Fruit fly (Drosophila melanogaster) whole organism, embryonic: Measurements from ENCODE around the gene CG43291.

ENCODE experiments used
- Asciz ChIP-seq: fragments of 200-800 bp; sonication (Bioruptor generic); optimal IDR thresholded peaks from 2 replicates; lab custom pipeline; 2017; ENCODE audit warnings: missing biosample characterization, mild to moderate bottlenecking, missing genetic modification characterization, missing genetic modification reagents
- Atf3 ChIP-seq: fragments of 200-800 bp; sonication (Bioruptor generic); optimal IDR thresholded peaks from 3 replicates; lab custom pipeline; 2016; ENCODE audit warnings: missing biosample characterization, missing genetic modification characterization
- CG10209 ChIP-seq: fragments of 200-800 bp; sonication (Bioruptor generic); optimal IDR thresholded peaks from 3 replicates; lab custom pipeline; 2017; ENCODE audit warnings: missing biosample characterization, mild to moderate bottlenecking, missing genetic modification characterization, missing genetic modification reagents
- CG10321 ChIP-seq: fragments of 200-800 bp; sonication (Bioruptor generic); IDR thresholded peaks from 2 replicates; pipeline ENCODE4 v1.3.6; 2022; ENCODE audit warnings: missing biosample characterization, missing genetic modification characterization
- CG10959 ChIP-seq: fragments of 200-800 bp; sonication (Bioruptor generic); IDR thresholded peaks from 2 replicates; pipeline ENCODE4 v1.3.6; 2022; ENCODE audit warnings: missing biosample characterization, missing genetic modification characterization
- CG11085 ChIP-seq: fragments of 200-800 bp; sonication (Bioruptor generic); IDR thresholded peaks from 2 replicates; pipeline ENCODE4 v1.3.6; 2022; ENCODE audit warnings: missing biosample characterization, missing genetic modification characterization
- CG11723 ChIP-seq: fragments of 200-800 bp; sonication (Bioruptor generic); optimal IDR thresholded peaks from 2 replicates; lab custom pipeline; 2017; ENCODE audit warnings: missing biosample characterization, mild to moderate bottlenecking, missing genetic modification characterization
- CG14710 ChIP-seq: fragments of 200-800 bp; sonication (Bioruptor generic); optimal IDR thresholded peaks from 3 replicates; lab custom pipeline; 2019; ENCODE audit warnings: missing biosample characterization, mild to moderate bottlenecking, missing genetic modification characterization, moderate library complexity
- CG14965 ChIP-seq: fragments of 200-800 bp; sonication (Bioruptor generic); optimal IDR thresholded peaks from 2 replicates; lab custom pipeline; 2016; ENCODE audit warnings: missing biosample characterization, missing genetic modification characterization, borderline replicate concordance
- CG15073 ChIP-seq: fragments of 200-800 bp; sonication (Bioruptor generic); optimal IDR thresholded peaks from 2 replicates; lab custom pipeline; 2016; ENCODE audit warnings: missing biosample characterization, missing genetic modification characterization
- CG1529 ChIP-seq: fragments of 200-800 bp; sonication (Bioruptor generic); optimal IDR thresholded peaks from 3 replicates; lab custom pipeline; 2018; ENCODE audit warnings: missing biosample characterization, missing genetic modification characterization
- CG1602 ChIP-seq: fragments of 200-800 bp; sonication (Bioruptor generic); optimal IDR thresholded peaks from 3 replicates; lab custom pipeline; 2016; ENCODE audit warnings: missing biosample characterization, missing genetic modification characterization
- CG1647 ChIP-seq: fragments of 200-800 bp; sonication (Bioruptor generic); optimal IDR thresholded peaks from 3 replicates; lab custom pipeline; 2016; ENCODE audit warnings: missing biosample characterization, missing genetic modification characterization
- CG17186 ChIP-seq: fragments of 200-800 bp; sonication (Bioruptor generic); optimal IDR thresholded peaks from 3 replicates; lab custom pipeline; 2017; ENCODE audit warnings: missing biosample characterization, missing genetic modification reagents, missing genetic modification characterization
- CG17912 ChIP-seq: fragments of 200-800 bp; sonication (Bioruptor generic); optimal IDR thresholded peaks from 2 replicates; lab custom pipeline; 2018; ENCODE audit warnings: missing biosample characterization, mild to moderate bottlenecking, missing genetic modification characterization
- CG18262 ChIP-seq: fragments of 200-800 bp; optimal IDR thresholded peaks from 3 replicates; lab custom pipeline; 2019; ENCODE audit warnings: missing biosample characterization, mild to moderate bottlenecking, missing genetic modification characterization, moderate library complexity
- CG3163 ChIP-seq: fragments of 200-800 bp; sonication (Bioruptor generic); optimal IDR thresholded peaks from 3 replicates; lab custom pipeline; 2016; ENCODE audit warnings: missing biosample characterization, missing genetic modification characterization
- CG3995 ChIP-seq: fragments of 200-800 bp; sonication (Bioruptor generic); optimal IDR thresholded peaks from 3 replicates; lab custom pipeline; 2016; ENCODE audit warnings: missing biosample characterization, missing genetic modification characterization
- CG4282 ChIP-seq: fragments of 200-800 bp; sonication (Bioruptor generic); optimal IDR thresholded peaks from 2 replicates; lab custom pipeline; 2016; ENCODE audit warnings: missing biosample characterization, missing genetic modification characterization
- CG6272 ChIP-seq: fragments of 200-800 bp; sonication (Bioruptor generic); IDR thresholded peaks from 2 replicates; pipeline ENCODE4 v1.3.6; 2022; ENCODE audit warnings: missing biosample characterization, missing genetic modification characterization
- CG6765 ChIP-seq: fragments of 200-800 bp; sonication (Bioruptor generic); optimal IDR thresholded peaks from 3 replicates; lab custom pipeline; 2017; ENCODE audit warnings: missing biosample characterization, mild to moderate bottlenecking, missing genetic modification characterization
- CG8281 ChIP-seq: fragments of 200-800 bp; sonication (Bioruptor generic); optimal IDR thresholded peaks from 2 replicates; lab custom pipeline; 2018; ENCODE audit warnings: missing biosample characterization, mild to moderate bottlenecking, missing genetic modification characterization, moderate library complexity
- HHEX ChIP-seq: fragments of 200-800 bp; sonication (Bioruptor generic); optimal IDR thresholded peaks from 3 replicates; lab custom pipeline; 2017; ENCODE audit warnings: missing biosample characterization, mild to moderate bottlenecking, missing genetic modification characterization, missing genetic modification reagents
- Hand ChIP-seq: fragments of 200-800 bp; sonication (Bioruptor generic); optimal IDR thresholded peaks from 2 replicates; lab custom pipeline; 2017; ENCODE audit warnings: mild to moderate bottlenecking, missing biosample characterization, missing genetic modification reagents, missing genetic modification characterization
- Jarid2 ChIP-seq: fragments of 200-800 bp; sonication (Bioruptor generic); optimal IDR thresholded peaks from 3 replicates; lab custom pipeline; 2017; ENCODE audit warnings: mild to moderate bottlenecking, missing biosample characterization, missing genetic modification reagents, missing genetic modification characterization
- Opbp ChIP-seq: fragments of 200-800 bp; sonication (Bioruptor generic); IDR thresholded peaks from 3 replicates; pipeline ENCODE4 v1.3.6; 2022; ENCODE audit warnings: missing biosample characterization, missing genetic modification characterization; ENCODE audit not compliant: partially characterized antibody
- abd-A ChIP-seq: fragments of 200-800 bp; sonication (Bioruptor generic); optimal IDR thresholded peaks from 3 replicates; lab custom pipeline; 2019; ENCODE audit warnings: missing biosample characterization, mild to moderate bottlenecking, missing genetic modification characterization, moderate library complexity
- bab2 ChIP-seq: fragments of 200-800 bp; sonication (Bioruptor generic); optimal IDR thresholded peaks from 2 replicates; lab custom pipeline; 2016; ENCODE audit warnings: missing biosample characterization, missing genetic modification characterization
- crc ChIP-seq: fragments of 200-800 bp; sonication (Bioruptor generic); optimal IDR thresholded peaks from 2 replicates; lab custom pipeline; 2016; ENCODE audit warnings: missing biosample characterization, missing genetic modification characterization
- dimm ChIP-seq: fragments of 200-800 bp; sonication (Bioruptor generic); IDR thresholded peaks from 2 replicates; pipeline ENCODE4 v1.3.6; 2022; ENCODE audit warnings: missing biosample characterization, missing genetic modification characterization
- dpn ChIP-seq, 2 experiments: fragments of 200-800 bp; sonication (Bioruptor generic); optimal IDR thresholded peaks; 3 replicates each; lab custom pipeline; 2016; ENCODE audit warnings: missing biosample characterization in 2 of 2, missing genetic modification characterization in 2 of 2
- fd64A ChIP-seq: fragments of 200-800 bp; sonication (Bioruptor generic); optimal IDR thresholded peaks from 3 replicates; lab custom pipeline; 2018; ENCODE audit warnings: missing biosample characterization, mild to moderate bottlenecking, missing genetic modification characterization
- fu2 ChIP-seq: fragments of 200-800 bp; sonication (Bioruptor generic); optimal IDR thresholded peaks from 2 replicates; lab custom pipeline; 2016; ENCODE audit warnings: missing biosample characterization, missing genetic modification characterization
- gcm2 ChIP-seq: fragments of 200-800 bp; sonication (Bioruptor generic); optimal IDR thresholded peaks from 2 replicates; lab custom pipeline; 2016; ENCODE audit warnings: missing biosample characterization, missing genetic modification characterization
- gro ChIP-seq: fragments of 200-800 bp; sonication (Bioruptor generic); optimal IDR thresholded peaks from 2 replicates; lab custom pipeline; 2016; ENCODE audit warnings: missing biosample characterization, missing genetic modification characterization
- jumu ChIP-seq: fragments of 200-800 bp; sonication (Bioruptor generic); optimal IDR thresholded peaks from 3 replicates; lab custom pipeline; 2016; ENCODE audit warnings: missing biosample characterization, missing genetic modification characterization
- knrl ChIP-seq: fragments of 200-800 bp; sonication (Bioruptor generic); IDR thresholded peaks from 3 replicates; pipeline ENCODE4 v1.3.6; 2022; ENCODE audit warnings: missing biosample characterization, missing genetic modification characterization; ENCODE audit not compliant: partially characterized antibody
- lab ChIP-seq: fragments of 200-800 bp; sonication (Bioruptor generic); optimal IDR thresholded peaks from 3 replicates; lab custom pipeline; 2017; ENCODE audit warnings: missing biosample characterization, missing genetic modification characterization, mild to moderate bottlenecking, moderate library complexity, missing genetic modification reagents
- nerfin-2 ChIP-seq: fragments of 200-800 bp; sonication (Bioruptor generic); IDR thresholded peaks from 2 replicates; pipeline ENCODE4 v1.3.6; 2022; ENCODE audit warnings: missing biosample characterization, missing genetic modification characterization; ENCODE audit not compliant: partially characterized antibody
- org-1 ChIP-seq: fragments of 200-800 bp; sonication (Bioruptor generic); optimal IDR thresholded peaks from 2 replicates; lab custom pipeline; 2017; ENCODE audit warnings: missing biosample characterization, missing genetic modification characterization
- otp ChIP-seq: fragments of 200-800 bp; sonication (Bioruptor generic); IDR thresholded peaks from 3 replicates; pipeline ENCODE4, ENCODE4 v1.3.6; 2022; ENCODE audit warnings: missing biosample characterization, missing genetic modification characterization
- phol ChIP-seq: fragments of 200-800 bp; sonication (Bioruptor generic); optimal IDR thresholded peaks from 3 replicates; lab custom pipeline; 2018; ENCODE audit warnings: missing biosample characterization, mild to moderate bottlenecking, missing genetic modification characterization, moderate library complexity
- prd ChIP-seq, 3 experiments: fragments of >200 bp in 2 of 3; fragments of 200-800 bp in 1 of 3; sonication (Bioruptor generic) in 1 of 3; optimal IDR thresholded peaks in 2 of 3; IDR thresholded peaks in 1 of 3; 2 replicates in 2 of 3; 3 replicates in 1 of 3; pipeline versions ENCODE4 v1.3.6 to Lab custom; 2017 to 2022; ENCODE audit warnings: missing biosample characterization in 1 of 3, missing genetic modification characterization in 1 of 3
- pzg ChIP-seq: fragments of 200-800 bp; sonication (Bioruptor generic); optimal IDR thresholded peaks from 3 replicates; lab custom pipeline; 2018; ENCODE audit warnings: missing biosample characterization, mild to moderate bottlenecking, missing genetic modification characterization, moderate library complexity
- ranshi ChIP-seq: fragments of 200-800 bp; sonication (Bioruptor generic); IDR thresholded peaks from 2 replicates; pipeline ENCODE4 v1.3.6; 2022; ENCODE audit warnings: missing biosample characterization, missing genetic modification characterization
- row ChIP-seq: fragments of 200-800 bp; sonication (Bioruptor generic); IDR thresholded peaks from 3 replicates; pipeline ENCODE4 v1.3.6; 2022; ENCODE audit warnings: missing biosample characterization, missing genetic modification characterization
- scrt ChIP-seq: fragments of 200-800 bp; sonication (Bioruptor generic); optimal IDR thresholded peaks from 2 replicates; lab custom pipeline; 2018; ENCODE audit warnings: missing biosample characterization, mild to moderate bottlenecking, missing genetic modification characterization, moderate library complexity
- sr ChIP-seq: fragments of 200-800 bp; sonication (Bioruptor generic); IDR thresholded peaks from 3 replicates; pipeline ENCODE4 v1.3.6; 2022; ENCODE audit warnings: missing biosample characterization, missing genetic modification characterization
- trem ChIP-seq: fragments of 200-800 bp; optimal IDR thresholded peaks from 3 replicates; lab custom pipeline; 2019; ENCODE audit warnings: missing biosample characterization, mild to moderate bottlenecking, missing genetic modification characterization, moderate library complexity

The CG43291 gene

DNA sequence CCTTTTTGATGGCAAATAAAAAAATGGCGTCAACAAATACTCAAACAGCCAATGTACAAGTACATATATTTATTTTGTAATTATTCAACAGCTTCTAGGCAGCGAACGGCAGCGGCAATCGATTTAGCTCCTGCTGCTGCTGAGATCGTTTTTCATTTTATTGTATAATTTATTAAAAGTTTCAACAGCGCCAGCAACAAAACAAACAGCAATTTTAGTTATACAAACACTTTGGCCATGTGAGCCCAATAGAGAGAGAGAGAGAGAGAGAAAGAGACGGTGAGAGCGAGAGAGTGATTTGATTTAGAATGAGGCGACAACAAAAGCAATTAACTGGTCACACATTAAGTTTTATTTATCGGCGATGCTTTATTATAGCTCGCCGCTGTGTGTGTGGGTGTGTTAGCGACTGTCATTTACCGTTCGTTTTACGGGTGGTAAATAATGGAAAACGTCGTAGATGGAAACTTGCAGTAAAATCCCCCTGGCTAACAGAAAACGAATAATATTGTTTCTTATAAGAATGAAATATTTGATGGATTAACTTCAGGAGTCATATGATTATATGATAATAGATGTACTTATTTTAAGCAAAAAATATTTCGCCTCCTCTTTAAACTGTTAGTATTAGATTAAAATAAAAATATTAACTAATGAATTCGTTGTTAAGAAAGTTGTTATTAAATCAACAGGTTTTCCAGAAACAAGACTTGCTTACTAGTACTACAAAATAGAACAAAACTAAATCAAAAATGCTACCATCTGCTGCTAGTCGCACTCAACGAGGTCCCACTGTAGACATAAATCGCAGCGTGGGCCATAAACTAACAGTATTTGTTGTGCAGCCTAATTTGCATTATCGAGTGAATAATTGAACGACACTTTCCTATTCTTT, 40.8 kb upstream of the CG43291 start (continued):
- no peak for TF ChIP-seq bab2
- no peak for TF ChIP-seq CG10209 (GFP tag; lab: Kevin White, UChicago)
- TF ChIP-seq CG1529, result no peak
- TF ChIP-seq CG6272 (GFP tag; lab: Robert Waterston, UW), result no peak
- TF ChIP-seq CG11085 (GFP tag; lab: Robert Waterston, UW), result no peak
- peak; percentile 90 for TF ChIP-seq abd-A
- TF ChIP-seq lab, result peak; percentile 42
- no peak for TF ChIP-seq CG17912 (GFP tag; lab: Kevin White, UChicago)
- no peak for TF ChIP-seq CG3163 (GFP tag; lab: Kevin White, UChicago)
- no peak for TF ChIP-seq CG4282 (GFP tag; lab: Kevin White, UChicago)
- TF ChIP-seq dimm (GFP tag; lab: Robert Waterston, UW), result no peak
- no peak for TF ChIP-seq prd (optimal IDR thresholded peaks at IDR 0.05; lab: Kevin White, UChicago)
- no peak for TF ChIP-seq prd (GFP tag; IDR thresholded peaks at IDR 0.05; lab: Robert Waterston, UW)
- TF ChIP-seq crc (GFP tag; lab: Kevin White, UChicago), result no peak
- no peak for TF ChIP-seq pzg (GFP tag; lab: Kevin White, UChicago)
- no peak for TF ChIP-seq CG15073 (GFP tag; lab: Kevin White, UChicago)
- TF ChIP-seq sr (GFP tag; lab: Robert Waterston, UW), result no peak
- no peak for TF ChIP-seq Hand (GFP tag; lab: Kevin White, UChicago)
- TF ChIP-seq CG1602 (GFP tag; lab: Kevin White, UChicago), result peak; percentile 10
- TF ChIP-seq Opbp (GFP tag; lab: Robert Waterston, UW), result no peak
- TF ChIP-seq knrl (GFP tag; lab: Robert Waterston, UW), result no peak
- no peak for TF ChIP-seq CG8281 (tag; lab: Kevin White, UChicago)
- no peak for TF ChIP-seq CG10321 (GFP tag; lab: Robert Waterston, UW)
- TF ChIP-seq jumu (GFP tag; lab: Kevin White, UChicago), result no peak
- no peak for TF ChIP-seq gcm2 (GFP tag; lab: Kevin White, UChicago)
- TF ChIP-seq HHEX (GFP tag; lab: Kevin White, UChicago), result no peak
- no peak for TF ChIP-seq CG11723 (GFP tag; lab: Kevin White, UChicago)
- no peak for TF ChIP-seq Jarid2 (GFP tag; lab: Kevin White, UChicago)
- TF ChIP-seq org-1, result no peak
- TF ChIP-seq dpn (GFP tag; optimal IDR thresholded peaks at IDR 0.05; lab: Kevin White, UChicago), result peak in 1 of 2 experiments; percentile 5
- no peak for TF ChIP-seq fd64A
- peak; percentile 38 for TF ChIP-seq phol
- TF ChIP-seq trem (tag; lab: Kevin White, UChicago), result no peak
- peak; percentile 10 for TF ChIP-seq CG18262 (tag; lab: Kevin White, UChicago)
- TF ChIP-seq CG3995 (GFP tag; lab: Kevin White, UChicago), result no peak
- no peak for TF ChIP-seq row (GFP tag; lab: Robert Waterston, UW)
- no peak for TF ChIP-seq fu2 (GFP tag; lab: Kevin White, UChicago)
- no peak for TF ChIP-seq CG10959
- no peak for TF ChIP-seq nerfin-2 (GFP tag; lab: Robert Waterston, UW)
- no peak for TF ChIP-seq CG1647
- TF ChIP-seq scrt (GFP tag; lab: Kevin White, UChicago), result no peak
- no peak for TF ChIP-seq Asciz
- no peak for TF ChIP-seq CG17186
- no peak for TF ChIP-seq CG6765 (GFP tag; lab: Kevin White, UChicago)
- TF ChIP-seq ranshi (GFP tag; lab: Robert Waterston, UW), result no peak
- no peak for TF ChIP-seq Atf3
- TF ChIP-seq CG14710 (tag; lab: Kevin White, UChicago), result no peak
- TF ChIP-seq gro (GFP tag; lab: Kevin White, UChicago), result peak; percentile 75
- no peak for TF ChIP-seq CG14965 (GFP tag; lab: Kevin White, UChicago)
- TF ChIP-seq otp (GFP tag; lab: Robert Waterston, UW), result no peak
